Fruit fly (Drosophila melanogaster): Measurements from ENCODE around the gene boi.

The boi gene

dm6 chrX:2396204-2396882 is 73.5 kb downstream of the boi start (continued):
- peak; percentile 30 for TF ChIP-seq gcm (GFP tag; optimal IDR thresholded peaks at IDR 0.05)
- TF ChIP-seq CG1603 (tag; optimal IDR thresholded peaks at IDR 0.05), result peak; percentile 46
- TF ChIP-seq CG18011 (GFP tag; optimal IDR thresholded peaks at IDR 0.05), result no peak
- peak; percentile 77 for TF ChIP-seq dmrt99B (tag; optimal IDR thresholded peaks at IDR 0.05)
- peak; percentile 59 for TF ChIP-seq nerfin-1 (tag; optimal IDR thresholded peaks at IDR 0.05)
- 0 out of 3 replicates have a peak, but pooled peaks have one; percentile 43 for TF ChIP-seq CG11695 (GFP tag; IDR thresholded peaks at IDR 0.05)
- no peak for TF ChIP-seq corto (GFP tag; optimal IDR thresholded peaks at IDR 0.05)
- TF ChIP-seq pnt (GFP tag; optimal IDR thresholded peaks at IDR 0.05), result no peak
- no peak for TF ChIP-seq her (GFP tag; optimal IDR thresholded peaks at IDR 0.05)
- no peak for TF ChIP-seq Atf6 (GFP tag; IDR thresholded peaks at IDR 0.05)
- TF ChIP-seq wek (GFP tag; optimal IDR thresholded peaks at IDR 0.05), result peak; percentile 2
- no peak for TF ChIP-seq CG31388 (GFP tag; optimal IDR thresholded peaks at IDR 0.05)
- no peak for TF ChIP-seq Myb (GFP tag; optimal IDR thresholded peaks at IDR 0.05)
- TF ChIP-seq tin (GFP tag; optimal IDR thresholded peaks at IDR 0.05), result peak; percentile 29
- no peak for TF ChIP-seq Rfx (GFP tag; IDR thresholded peaks at IDR 0.05)
- peak; percentile 37 for TF ChIP-seq Fer3 (tag; optimal IDR thresholded peaks at IDR 0.05)
- no peak for TF ChIP-seq ab (GFP tag; optimal IDR thresholded peaks at IDR 0.05)
- peak; percentile 30 for TF ChIP-seq Xbp1 (GFP tag; optimal IDR thresholded peaks at IDR 0.05)
- no peak for TF ChIP-seq inv (GFP tag; IDR thresholded peaks at IDR 0.05; ENCODE audit: partially characterized antibody)
- peak; percentile 16 for TF ChIP-seq CG16815 (GFP tag; optimal IDR thresholded peaks at IDR 0.05)
- no peak for TF ChIP-seq CG13894 (tag; optimal IDR thresholded peaks at IDR 0.05)
- TF ChIP-seq CoRest (tag; optimal IDR thresholded peaks at IDR 0.05), result peak; percentile 53
- TF ChIP-seq fru (optimal IDR thresholded peaks at IDR 0.05), result no peak
- TF ChIP-seq Jarid2 (GFP tag; optimal IDR thresholded peaks at IDR 0.05), result peak; percentile 31
- no peak for TF ChIP-seq CG8290 (GFP tag; optimal IDR thresholded peaks at IDR 0.05)
- no peak for TF ChIP-seq CG8290 (tag; optimal IDR thresholded peaks at IDR 0.05)
- TF ChIP-seq prd (optimal IDR thresholded peaks at IDR 0.05), result no peak
- TF ChIP-seq prd (GFP tag; IDR thresholded peaks at IDR 0.05), result peak; percentile 63; the same call in 2 of the 3 replicates
- no peak for TF ChIP-seq rib (GFP tag; IDR thresholded peaks at IDR 0.05)
- TF ChIP-seq HLH3B (GFP tag; IDR thresholded peaks at IDR 0.05), result peak; percentile 34
- no peak for TF ChIP-seq maf-S (GFP tag; optimal IDR thresholded peaks at IDR 0.05)
- peak; percentile 59 for TF ChIP-seq CG17359 (tag; optimal IDR thresholded peaks at IDR 0.05)
- peak; percentile 65 for TF ChIP-seq Sox102F (GFP tag; optimal IDR thresholded peaks at IDR 0.05)
- TF ChIP-seq Fer1 (GFP tag; optimal IDR thresholded peaks at IDR 0.05), result no peak
- no peak for TF ChIP-seq Nf-YC (tag; optimal IDR thresholded peaks at IDR 0.05)
- TF ChIP-seq HHEX (GFP tag; optimal IDR thresholded peaks at IDR 0.05), result no peak
- TF ChIP-seq sc (optimal IDR thresholded peaks at IDR 0.05), result no peak
- TF ChIP-seq sc (GFP tag; optimal IDR thresholded peaks at IDR 0.05), result peak; percentile 45
- TF ChIP-seq CG14860 (GFP tag; IDR thresholded peaks at IDR 0.05; ENCODE audit: partially characterized antibody), result no peak
- peak; percentile 20 for TF ChIP-seq CG4820 (GFP tag; optimal IDR thresholded peaks at IDR 0.05)
- TF ChIP-seq CG12236 (GFP tag; optimal IDR thresholded peaks at IDR 0.05), result no peak
- TF ChIP-seq CG2129 (GFP tag; IDR thresholded peaks at IDR 0.05; ENCODE audit: partially characterized antibody), result no peak
- TF ChIP-seq Sry-β (GFP tag; optimal IDR thresholded peaks at IDR 0.05), result no peak
- TF ChIP-seq vvl (GFP tag; IDR thresholded peaks at IDR 0.05), result peak; percentile 37; the same call in 1 of the 2 replicates
- TF ChIP-seq CG17186 (GFP tag; optimal IDR thresholded peaks at IDR 0.05), result peak; percentile 5
- no peak for TF ChIP-seq CG10147 (GFP tag; optimal IDR thresholded peaks at IDR 0.05)
- TF ChIP-seq emc (GFP tag; optimal IDR thresholded peaks at IDR 0.05), result no peak
- no peak for TF ChIP-seq MESR4 (GFP tag; optimal IDR thresholded peaks at IDR 0.05)
- no peak for TF ChIP-seq nerfin-2 (GFP tag; IDR thresholded peaks at IDR 0.05; ENCODE audit: partially characterized antibody)
- TF ChIP-seq Poxn (GFP tag; IDR thresholded peaks at IDR 0.05), result no peak

Measured in whole organism, embryonic.